Fruit fly (Drosophila melanogaster) Kc167 (cell line): ENCODE measurements around the gene CG12071.

Experiments used
- Myc ChIP-seq: fragments of >200 bp; optimal IDR thresholded peaks from 2 replicates; lab custom pipeline; 2017; ENCODE audit warnings: missing external identifiers
- Sin3A ChIP-seq: fragments of >200 bp; optimal IDR thresholded peaks from 2 replicates; lab custom pipeline; 2018; ENCODE audit warnings: missing external identifiers
- h ChIP-seq: fragments of >200 bp; optimal IDR thresholded peaks from 3 replicates; lab custom pipeline; 2018; ENCODE audit warnings: missing external identifiers
- insv ChIP-seq: fragments of >200 bp; optimal IDR thresholded peaks from 3 replicates; lab custom pipeline; 2018; ENCODE audit warnings: missing external identifiers
- psq ChIP-seq: fragments of >200 bp; optimal IDR thresholded peaks from 2 replicates; lab custom pipeline; 2017; ENCODE audit warnings: missing external identifiers
- ttk ChIP-seq: sonication (Bioruptor generic); optimal IDR thresholded peaks from 2 replicates; lab custom pipeline; 2017; ENCODE audit warnings: missing external identifiers

CG12071 gene

DNA sequence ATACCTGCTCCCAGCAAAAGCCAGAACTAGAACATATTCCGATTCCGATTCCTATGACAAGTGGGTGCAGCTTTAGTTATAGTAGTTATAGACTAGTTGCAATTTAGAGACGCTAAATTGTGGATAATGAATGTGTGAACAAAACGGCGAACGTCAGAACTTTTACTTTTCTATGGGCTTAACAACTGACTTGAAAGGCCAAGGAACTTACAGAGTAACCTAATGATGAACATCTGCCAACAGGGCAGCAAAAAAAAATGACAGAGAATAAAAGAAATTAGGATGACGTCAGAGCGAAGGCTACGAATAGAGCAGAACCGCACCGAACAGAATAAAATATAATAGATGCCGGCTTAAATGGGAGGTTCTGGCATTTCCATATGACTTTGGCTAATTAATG, 48.7 kb downstream of the CG12071 start:
- TF ChIP-seq Sin3A, result no peak
- TF ChIP-seq ttk, result no peak
- TF ChIP-seq h (lab: Kevin White, UChicago), result no peak
- no peak for TF ChIP-seq Myc (lab: Kevin White, UChicago)
- TF ChIP-seq psq, result no peak
- no peak for TF ChIP-seq insv (lab: Kevin White, UChicago)

- TF ChIP-seq psq, result no peak
- no peak for TF ChIP-seq insv (lab: Kevin White, UChicago)
- TF ChIP-seq ttk, result no peak
- TF ChIP-seq Sin3A, result no peak
- no peak for TF ChIP-seq Myc (lab: Kevin White, UChicago)
- no peak for TF ChIP-seq h (lab: Kevin White, UChicago)
These were observed 52.3 kb downstream of the CG12071 start for dm6 chr3R:30828433-30829034.

dm6 chr3R:30827544-30827943, 53.3 kb downstream of the CG12071 start, which contains the start of gene CG15544:
CG15544 (plus strand) TSS chr3R:30827819.
- TF ChIP-seq ttk (no peak), Sin3A (no peak), Myc (lab: Kevin White, UChicago) (no peak), psq (no peak), h (lab: Kevin White, UChicago) (no peak), insv (lab: Kevin White, UChicago) (no peak)
